Fruit fly (Drosophila melanogaster) whole organism, wandering third instar larva: ENCODE results near the gene Atet.

Source experiments
- CG32264 ChIP-seq: fragments of 200-800 bp; sonication (Bioruptor generic); optimal IDR thresholded peaks from 2 replicates; lab custom pipeline; 2016; ENCODE audit warnings: missing biosample characterization, missing genetic modification characterization
- CG9705 ChIP-seq: fragments of 200-800 bp; sonication (Bioruptor generic); optimal IDR thresholded peaks from 2 replicates; lab custom pipeline; 2018; ENCODE audit warnings: missing biosample characterization, mild to moderate bottlenecking, missing genetic modification characterization
- CrebA ChIP-seq: fragments of 200-800 bp; sonication (Bioruptor generic); optimal IDR thresholded peaks from 2 replicates; lab custom pipeline; 2016; ENCODE audit warnings: missing biosample characterization, mild to moderate bottlenecking, missing genetic modification characterization, borderline replicate concordance
- Dfd ChIP-seq: fragments of >200 bp; optimal IDR thresholded peaks from 2 replicates; lab custom pipeline; 2017; ENCODE audit warnings: missing biosample characterization, missing genetic modification characterization
- Dif ChIP-seq: fragments of 200-275, 200-300 bp; sonication (Bioruptor generic); optimal IDR thresholded peaks from 2 replicates; lab custom pipeline; 2018; ENCODE audit warnings: missing biosample characterization, missing genetic modification characterization; ENCODE audit not compliant: partially characterized antibody
- GATAd ChIP-seq: sonication (Bioruptor generic); optimal IDR thresholded peaks from 2 replicates; lab custom pipeline; 2016; ENCODE audit warnings: missing biosample characterization, missing genetic modification characterization
- HLH106 ChIP-seq: fragments of 200-800 bp; optimal IDR thresholded peaks from 3 replicates; lab custom pipeline; 2019; ENCODE audit warnings: missing biosample characterization, mild to moderate bottlenecking, missing genetic modification characterization, moderate library complexity
- Hnf4 ChIP-seq: fragments of 200-800 bp; sonication (Bioruptor generic); optimal IDR thresholded peaks from 2 replicates; lab custom pipeline; 2016; ENCODE audit warnings: missing biosample characterization, mild to moderate bottlenecking, missing genetic modification characterization
- Hr78 ChIP-seq: fragments of >200 bp; optimal IDR thresholded peaks from 2 replicates; lab custom pipeline; 2017; ENCODE audit warnings: missing biosample characterization, missing genetic modification characterization
- Jra ChIP-seq: sonication (Bioruptor generic); optimal IDR thresholded peaks from 2 replicates; lab custom pipeline; 2016; ENCODE audit warnings: missing biosample characterization, missing genetic modification characterization
- OdsH ChIP-seq: fragments of 200-800 bp; sonication (Bioruptor generic); optimal IDR thresholded peaks from 2 replicates; lab custom pipeline; 2016; ENCODE audit warnings: missing biosample characterization, mild to moderate bottlenecking, missing genetic modification characterization
- Sp1 ChIP-seq: fragments of 200-800 bp; sonication (Bioruptor generic); optimal IDR thresholded peaks from 3 replicates; lab custom pipeline; 2019; ENCODE audit warnings: missing biosample characterization, mild to moderate bottlenecking, missing genetic modification characterization, moderate library complexity
- Vsx2 ChIP-seq: fragments of 200-300, 225-300 bp; sonication (Bioruptor generic); optimal IDR thresholded peaks from 2 replicates; lab custom pipeline; 2018; ENCODE audit warnings: missing biosample characterization, missing genetic modification characterization; ENCODE audit not compliant: partially characterized antibody
- br ChIP-seq: fragments of 200-800 bp; sonication (Bioruptor generic); optimal IDR thresholded peaks from 2 replicates; lab custom pipeline; 2016; ENCODE audit warnings: missing biosample characterization, missing genetic modification characterization
- brk ChIP-seq: fragments of 200-800 bp; sonication (Bioruptor generic); optimal IDR thresholded peaks from 2 replicates; lab custom pipeline; 2016; ENCODE audit warnings: missing biosample characterization, mild to moderate bottlenecking, missing genetic modification characterization
- dl ChIP-seq, 2 experiments: fragments of 175-275, 200-275 bp in 1 of 2; fragments of 200-275 bp in 1 of 2; sonication (Bioruptor generic); optimal IDR thresholded peaks; lab custom pipeline; 2018; ENCODE audit warnings: mild to moderate bottlenecking in 2 of 2, missing biosample characterization in 2 of 2, missing genetic modification characterization in 2 of 2, moderate library complexity in 2 of 2; ENCODE audit not compliant: partially characterized antibody in 2 of 2, insufficient read depth in 1 of 2
- dmrt93B ChIP-seq: fragments of 200-800 bp; sonication (Bioruptor generic); optimal IDR thresholded peaks from 2 replicates; lab custom pipeline; 2018; ENCODE audit warnings: missing biosample characterization, mild to moderate bottlenecking, missing genetic modification characterization
- dsf ChIP-seq: sonication (Bioruptor generic); optimal IDR thresholded peaks from 2 replicates; lab custom pipeline; 2016; ENCODE audit warnings: missing biosample characterization, missing genetic modification characterization, borderline replicate concordance
- ey ChIP-seq: fragments of 200-800 bp; sonication (Bioruptor generic); optimal IDR thresholded peaks from 2 replicates; lab custom pipeline; 2016; ENCODE audit warnings: missing biosample characterization, missing genetic modification characterization
- foxo ChIP-seq, 2 experiments: fragments of 200-800 bp; sonication (Bioruptor generic); optimal IDR thresholded peaks; 2 replicates in 1 of 2; 3 replicates in 1 of 2; lab custom pipeline; 2016 to 2017; ENCODE audit warnings: missing biosample characterization in 2 of 2, missing genetic modification characterization in 2 of 2
- fru ChIP-seq: fragments of 200-800 bp; sonication (Bioruptor generic); optimal IDR thresholded peaks from 3 replicates; lab custom pipeline; 2016; ENCODE audit warnings: missing biosample characterization, mild to moderate bottlenecking, missing genetic modification characterization
- h ChIP-seq: fragments of 200-800 bp; sonication (Bioruptor generic); optimal IDR thresholded peaks from 3 replicates; lab custom pipeline; 2016; ENCODE audit warnings: missing biosample characterization, mild to moderate bottlenecking, missing genetic modification characterization
- jim ChIP-seq: fragments of 175-275, 200-325 bp; sonication (Bioruptor generic); optimal IDR thresholded peaks from 2 replicates; lab custom pipeline; 2016; ENCODE audit warnings: missing biosample characterization, mild to moderate bottlenecking, missing genetic modification characterization
- pan ChIP-seq: fragments of >200 bp; optimal IDR thresholded peaks from 2 replicates; lab custom pipeline; 2017
- psq ChIP-seq: fragments of 200-800 bp; sonication (Bioruptor generic); optimal IDR thresholded peaks from 3 replicates; lab custom pipeline; 2017; ENCODE audit warnings: missing biosample characterization, mild to moderate bottlenecking, missing genetic modification characterization, moderate library complexity
- rgr ChIP-seq: fragments of 200-800 bp; sonication (Bioruptor generic); optimal IDR thresholded peaks from 3 replicates; lab custom pipeline; 2016; ENCODE audit warnings: missing biosample characterization, mild to moderate bottlenecking, missing genetic modification characterization
- sv ChIP-seq: fragments of 200-800 bp; sonication (Bioruptor generic); optimal IDR thresholded peaks from 3 replicates; lab custom pipeline; 2016; ENCODE audit warnings: missing biosample characterization, missing genetic modification characterization
- tai ChIP-seq: sonication (Bioruptor generic); optimal IDR thresholded peaks from 2 replicates; lab custom pipeline; 2016; ENCODE audit warnings: missing biosample characterization, missing genetic modification characterization
- usp ChIP-seq: fragments of >200 bp; optimal IDR thresholded peaks from 2 replicates; lab custom pipeline; 2017; ENCODE audit warnings: missing biosample characterization, missing genetic modification characterization
- woc ChIP-seq: sonication (Bioruptor generic); optimal IDR thresholded peaks from 2 replicates; lab custom pipeline; 2016; ENCODE audit warnings: missing biosample characterization, mild to moderate bottlenecking, missing genetic modification characterization

Gene Atet

dm6 chr2L:4348545-4348944, 14.8 kb downstream of the Atet start:
- peak; percentile 19 for TF ChIP-seq Sp1 (GFP tag; lab: Kevin White, UChicago)
- TF ChIP-seq br, result peak; percentile 33
- peak; percentile 56 for TF ChIP-seq HLH106
- TF ChIP-seq foxo (GFP tag; optimal IDR thresholded peaks at IDR 0.05; lab: Kevin White, UChicago), result peak in 1 of 2 experiments; percentile 33
- TF ChIP-seq GATAd (GFP tag; lab: Kevin White, UChicago), result no peak
- peak; percentile 20 for TF ChIP-seq dmrt93B
- TF ChIP-seq psq, result peak; percentile 4
- no peak for TF ChIP-seq Dif (GFP tag; lab: Kevin White, UChicago)
- peak; percentile 17 for TF ChIP-seq rgr (GFP tag; lab: Kevin White, UChicago)
- TF ChIP-seq dsf (GFP tag; lab: Kevin White, UChicago), result no peak
- peak; percentile 44 for TF ChIP-seq h (GFP tag; lab: Kevin White, UChicago)
- TF ChIP-seq brk (GFP tag; lab: Kevin White, UChicago), result no peak
- TF ChIP-seq CG9705 (GFP tag; lab: Kevin White, UChicago), result no peak
- TF ChIP-seq CrebA, result no peak

dm6 chr2L:4349677-4350076, 16.0 kb downstream of the Atet start:
- TF ChIP-seq dl (GFP tag; optimal IDR thresholded peaks at IDR 0.05; lab: Kevin White, UChicago; ENCODE audit: insufficient read depth in 1 of 2, partially characterized antibody in 2 of 2) (no peak), GATAd (GFP tag; lab: Kevin White, UChicago) (no peak), Jra (no peak), Dfd (no peak), br (no peak), Hr78 (no peak), CrebA (no peak)

dm6 chr2L:4350683-4351324, 17.1 kb downstream of the Atet start:
- TF ChIP-seq HLH106 (peak; percentile 51), h (GFP tag; lab: Kevin White, UChicago) (peak; percentile 58), GATAd (GFP tag; lab: Kevin White, UChicago) (no peak), fru (GFP tag; lab: Kevin White, UChicago) (peak; percentile 59), Hnf4 (GFP tag; lab: Kevin White, UChicago) (peak; percentile 36), sv (peak; percentile 50), foxo (GFP tag; optimal IDR thresholded peaks at IDR 0.05; lab: Kevin White, UChicago) (peak in 1 of 2 experiments; percentile 61), dl (GFP tag; optimal IDR thresholded peaks at IDR 0.05; lab: Kevin White, UChicago; ENCODE audit: insufficient read depth in 1 of 2, partially characterized antibody in 2 of 2) (no peak), Vsx2 (GFP tag; lab: Kevin White, UChicago) (no peak), rgr (GFP tag; lab: Kevin White, UChicago) (peak; percentile 45), psq (peak; percentile 8), woc (GFP tag; lab: Kevin White, UChicago) (peak; percentile 25), br (peak; percentile 38), ey (peak; percentile 55), OdsH (GFP tag; lab: Kevin White, UChicago) (peak; percentile 48), Jra (peak; percentile 13), Sp1 (GFP tag; lab: Kevin White, UChicago) (peak; percentile 32), CG32264 (GFP tag; lab: Kevin White, UChicago) (no peak), brk (GFP tag; lab: Kevin White, UChicago) (no peak), CrebA (no peak), CG9705 (GFP tag; lab: Kevin White, UChicago) (no peak)

dm6 chr2L:4352675-4353074, 19.0 kb downstream of the Atet start, which contains the start of gene CG15429:
Gene CG15429, plus strand, starts transcription at chr2L:4352975.
- no peak for TF ChIP-seq fru (GFP tag; lab: Kevin White, UChicago)
- no peak for TF ChIP-seq Dif (GFP tag; lab: Kevin White, UChicago)

dm6 chr2L:4355066-4355465, 21.4 kb downstream of the Atet start:
- TF ChIP-seq pan (lab: Kevin White, UChicago) (no peak), sv (no peak), usp (GFP tag; lab: Kevin White, UChicago) (no peak), Hnf4 (GFP tag; lab: Kevin White, UChicago) (no peak), jim (no peak), brk (GFP tag; lab: Kevin White, UChicago) (no peak), fru (GFP tag; lab: Kevin White, UChicago) (no peak), tai (GFP tag; lab: Kevin White, UChicago) (no peak)
